Fruit fly (Drosophila melanogaster) whole organism, adult: Measurements from ENCODE around the gene CG33288.
A peak's percentile ranks its signal among the peaks of the same experiment; 100 is the strongest.

Source experiments
- CG11617 ChIP-seq: fragments of 200-800 bp; sonication (Bioruptor generic); optimal IDR thresholded peaks from 2 replicates; lab custom pipeline; 2017; ENCODE audit warnings: mild to moderate bottlenecking, missing biosample characterization, missing genetic modification reagents, missing genetic modification characterization
- CG33017 ChIP-seq: fragments of 200-800 bp; sonication (Bioruptor generic); optimal IDR thresholded peaks from 2 replicates; lab custom pipeline; 2018; ENCODE audit warnings: missing biosample characterization, mild to moderate bottlenecking, missing genetic modification characterization, moderate library complexity
- CG7101 ChIP-seq: fragments of 200-800 bp; sonication (Bioruptor generic); optimal IDR thresholded peaks from 2 replicates; lab custom pipeline; 2018; ENCODE audit warnings: missing biosample characterization, mild to moderate bottlenecking, missing genetic modification characterization, moderate library complexity
- cnc ChIP-seq, 2 experiments: fragments of >200 bp; optimal IDR thresholded peaks; 2 replicates each; lab custom pipeline; 2017
- ovo ChIP-seq: fragments of 200-800 bp; sonication (Bioruptor generic); optimal IDR thresholded peaks from 2 replicates; lab custom pipeline; 2016; ENCODE audit warnings: missing biosample characterization, missing genetic modification characterization
- tj ChIP-seq: fragments of 200-800 bp; sonication (Bioruptor generic); optimal IDR thresholded peaks from 3 replicates; lab custom pipeline; 2017; ENCODE audit warnings: missing biosample characterization, mild to moderate bottlenecking, missing genetic modification characterization, moderate library complexity

dm6 chr3L:21479636-21480035, 52.0 kb downstream of the CG33288 start:
- TF ChIP-seq CG7101 (tag; lab: Kevin White, UChicago) (peak; percentile 20), cnc (optimal IDR thresholded peaks at IDR 0.05; lab: Kevin White, UChicago) (no peak), ovo (GFP tag; lab: Kevin White, UChicago) (no peak), tj (GFP tag; lab: Kevin White, UChicago) (no peak), CG11617 (peak; percentile 7), CG33017 (tag; lab: Kevin White, UChicago) (no peak)
